5 fruit fly cellular contexts compared by ENCODE assay signal in genomic region chr3R:27922673-27923175, dm6.
A peak's percentile ranks its signal among the peaks of the same experiment; 100 is the strongest.
TF ChIP-seq lines count a peak whose summit lies in the region.

TSS of gene RpL4 (plus strand) at chr3R:27922821.

- peak; percentile 45 for TF ChIP-seq CTCF in whole organism, embryonic (GFP tag; optimal IDR thresholded peaks at IDR 0.05; lab: Kevin White, UChicago)

TF ChIP-seq in whole organism, adult, 20 proteins besides CTCF, POLR2A, EP300 and RAD21 (continues in another document):
- peak; percentile 46 for TF ChIP-seq Clk (GFP tag; optimal IDR thresholded peaks at IDR 0.05; lab: Kevin White, UChicago)
- TF ChIP-seq CG7101 (tag; optimal IDR thresholded peaks at IDR 0.05; lab: Kevin White, UChicago) = peak; percentile 92
- TF ChIP-seq toe (GFP tag; optimal IDR thresholded peaks at IDR 0.05; lab: Kevin White, UChicago) = peak; percentile 82
- TF ChIP-seq cnc (optimal IDR thresholded peaks at IDR 0.05; lab: Kevin White, UChicago) = no peak
- peak; percentile 64 for TF ChIP-seq bab1 (GFP tag; optimal IDR thresholded peaks at IDR 0.05; lab: Kevin White, UChicago)
- TF ChIP-seq CG11617 (GFP tag; optimal IDR thresholded peaks at IDR 0.05; lab: Kevin White, UChicago) = peak; percentile 95
- TF ChIP-seq CG12768 (GFP tag; optimal IDR thresholded peaks at IDR 0.05; lab: Kevin White, UChicago) = peak; percentile 85
- peak; percentile 89 for TF ChIP-seq CG7045 (GFP tag; optimal IDR thresholded peaks at IDR 0.05; lab: Kevin White, UChicago)
- TF ChIP-seq Mnt (GFP tag; optimal IDR thresholded peaks at IDR 0.05; lab: Kevin White, UChicago) = peak; percentile 93
- peak; percentile 80 for TF ChIP-seq tj (GFP tag; optimal IDR thresholded peaks at IDR 0.05; lab: Kevin White, UChicago)
- TF ChIP-seq CG1620 (GFP tag; optimal IDR thresholded peaks at IDR 0.05; lab: Kevin White, UChicago) = peak; percentile 91
- peak; percentile 91 for TF ChIP-seq Hr96 (GFP tag; optimal IDR thresholded peaks at IDR 0.05; lab: Kevin White, UChicago)
- TF ChIP-seq cic (GFP tag; optimal IDR thresholded peaks at IDR 0.05; lab: Kevin White, UChicago) = peak; percentile 72
- TF ChIP-seq Crg-1 (GFP tag; optimal IDR thresholded peaks at IDR 0.05; lab: Kevin White, UChicago) = peak; percentile 92
- TF ChIP-seq kay (GFP tag; lab: Kevin White, UChicago; ENCODE audit: borderline replicate concordance) = no peak
- peak; percentile 83 for TF ChIP-seq ovo (GFP tag; optimal IDR thresholded peaks at IDR 0.05; lab: Kevin White, UChicago)
- peak; percentile 84 for TF ChIP-seq CG33017 (tag; optimal IDR thresholded peaks at IDR 0.05; lab: Kevin White, UChicago)
- TF ChIP-seq pad (GFP tag; optimal IDR thresholded peaks at IDR 0.05; lab: Kevin White, UChicago) = peak; percentile 75

TF ChIP-seq in whole organism, embryonic, 481 proteins besides CTCF, POLR2A, EP300 and RAD21 (continues in another document):
- TF ChIP-seq CG16815 (GFP tag; optimal IDR thresholded peaks at IDR 0.05; lab: Kevin White, UChicago) (peak; percentile 58), Blimp-1 (GFP tag; optimal IDR thresholded peaks at IDR 0.05; lab: Kevin White, UChicago) (peak; percentile 31), CG17612 (GFP tag; IDR thresholded peaks at IDR 0.05; lab: Robert Waterston, UW) (no peak), tna (GFP tag; IDR thresholded peaks at IDR 0.05; lab: Robert Waterston, UW; ENCODE audit: partially characterized antibody) (0 out of 2 replicates have a peak, but pooled peaks have one; percentile 16), CrebB (tag; optimal IDR thresholded peaks at IDR 0.05; lab: Kevin White, UChicago) (peak; percentile 82), Nf-YC (tag; optimal IDR thresholded peaks at IDR 0.05; lab: Kevin White, UChicago) (peak; percentile 38), salm (tag; optimal IDR thresholded peaks at IDR 0.05; lab: Kevin White, UChicago) (peak; percentile 76), CG9876 (GFP tag; optimal IDR thresholded peaks at IDR 0.05; lab: Kevin White, UChicago) (peak; percentile 71), Hmx (GFP tag; optimal IDR thresholded peaks at IDR 0.05; lab: Kevin White, UChicago) (peak; percentile 8), Dip3 (GFP tag; optimal IDR thresholded peaks at IDR 0.05; lab: Kevin White, UChicago) (peak; percentile 60), CG12391 (tag; optimal IDR thresholded peaks at IDR 0.05; lab: Kevin White, UChicago) (peak; percentile 86), CG17359 (tag; optimal IDR thresholded peaks at IDR 0.05; lab: Kevin White, UChicago) (peak; percentile 73), her (GFP tag; optimal IDR thresholded peaks at IDR 0.05; lab: Kevin White, UChicago) (peak; percentile 68), Hmr (GFP tag; optimal IDR thresholded peaks at IDR 0.05; lab: Kevin White, UChicago) (peak; percentile 94), CG14710 (tag; optimal IDR thresholded peaks at IDR 0.05; lab: Kevin White, UChicago) (peak; percentile 76), chn (GFP tag; optimal IDR thresholded peaks at IDR 0.05; lab: Kevin White, UChicago) (peak; percentile 68), CG11723 (GFP tag; optimal IDR thresholded peaks at IDR 0.05; lab: Kevin White, UChicago) (peak; percentile 79), stwl (tag; optimal IDR thresholded peaks at IDR 0.05; lab: Kevin White, UChicago) (peak; percentile 69)

TF ChIP-seq in whole organism, prepupa, 60 proteins besides CTCF, POLR2A, EP300 and RAD21 (continues in another document):
- TF ChIP-seq Lpt (GFP tag; optimal IDR thresholded peaks at IDR 0.05; lab: Kevin White, UChicago) = no peak
- peak; percentile 40 for TF ChIP-seq dac (GFP tag; optimal IDR thresholded peaks at IDR 0.05; lab: Kevin White, UChicago)
- peak; percentile 58 to 87 for TF ChIP-seq ss (GFP tag; optimal IDR thresholded peaks at IDR 0.05; lab: Kevin White, UChicago)
- TF ChIP-seq net (GFP tag; optimal IDR thresholded peaks at IDR 0.05; lab: Kevin White, UChicago) = peak; percentile 87
- peak; percentile 67 for TF ChIP-seq CG7368 (GFP tag; optimal IDR thresholded peaks at IDR 0.05; lab: Kevin White, UChicago)
- peak; percentile 87 for TF ChIP-seq CG3919 (GFP tag; optimal IDR thresholded peaks at IDR 0.05; lab: Kevin White, UChicago)
- peak; percentile 99 for TF ChIP-seq achi (GFP tag; optimal IDR thresholded peaks at IDR 0.05; lab: Kevin White, UChicago)
- peak; percentile 17 for TF ChIP-seq CG10631 (GFP tag; optimal IDR thresholded peaks at IDR 0.05; lab: Kevin White, UChicago)
- TF ChIP-seq CG10669 (GFP tag; optimal IDR thresholded peaks at IDR 0.05; lab: Kevin White, UChicago) = peak; percentile 51
- peak; percentile 31 for TF ChIP-seq CG3032 (tag; optimal IDR thresholded peaks at IDR 0.05; lab: Kevin White, UChicago)
- peak; percentile 67 for TF ChIP-seq Hr39 (GFP tag; optimal IDR thresholded peaks at IDR 0.05; lab: Kevin White, UChicago)
- peak; percentile 13 for TF ChIP-seq CG6276 (GFP tag; optimal IDR thresholded peaks at IDR 0.05; lab: Kevin White, UChicago)
- peak; percentile 56 to 82 for TF ChIP-seq salr (GFP tag; optimal IDR thresholded peaks at IDR 0.05; lab: Kevin White, UChicago)
- TF ChIP-seq CG9139 (GFP tag; optimal IDR thresholded peaks at IDR 0.05; lab: Kevin White, UChicago) = peak; percentile 76
- peak; percentile 81 for TF ChIP-seq OdsH (GFP tag; optimal IDR thresholded peaks at IDR 0.05; lab: Kevin White, UChicago)
- peak; percentile 74 for TF ChIP-seq pdm3 (GFP tag; optimal IDR thresholded peaks at IDR 0.05; lab: Kevin White, UChicago)
- TF ChIP-seq fkh (GFP tag; optimal IDR thresholded peaks at IDR 0.05; lab: Kevin White, UChicago) = peak; percentile 72
- TF ChIP-seq CG6854 (GFP tag; optimal IDR thresholded peaks at IDR 0.05; lab: Kevin White, UChicago) = peak; percentile 89
- peak; percentile 71 for TF ChIP-seq Eip75B (GFP tag; optimal IDR thresholded peaks at IDR 0.05; lab: Kevin White, UChicago)

TF ChIP-seq in whole organism, pupa, 21 proteins besides CTCF, POLR2A, EP300 and RAD21 (continues in another document):
- TF ChIP-seq CG14655 (GFP tag; optimal IDR thresholded peaks at IDR 0.05; lab: Kevin White, UChicago) = no peak
- peak; percentile 85 for TF ChIP-seq CG4496 (GFP tag; IDR thresholded peaks at IDR 0.05; lab: Robert Waterston, UW)
- TF ChIP-seq Pif1B (GFP tag; optimal IDR thresholded peaks at IDR 0.05; lab: Kevin White, UChicago) = peak; percentile 40
- TF ChIP-seq CG10348 (GFP tag; IDR thresholded peaks at IDR 0.05; lab: Robert Waterston, UW) = no peak
- peak; percentile 59 for TF ChIP-seq Ets98B (GFP tag; IDR thresholded peaks at IDR 0.05; lab: Robert Waterston, UW)
- TF ChIP-seq CG12605 (GFP tag; IDR thresholded peaks at IDR 0.05; lab: Robert Waterston, UW) = peak; percentile 67; the same call in 1 of the 2 replicates
- TF ChIP-seq CG13204 (GFP tag; optimal IDR thresholded peaks at IDR 0.05; lab: Kevin White, UChicago) = no peak
- peak; percentile 8 for TF ChIP-seq gl (tag; optimal IDR thresholded peaks at IDR 0.05; lab: Kevin White, UChicago)
- TF ChIP-seq fd96Ca (GFP tag; IDR thresholded peaks at IDR 0.05; lab: Robert Waterston, UW) = peak; percentile 6; the same call in 1 of the 3 replicates
- TF ChIP-seq CG8159 (tag; optimal IDR thresholded peaks at IDR 0.05; lab: Kevin White, UChicago) = peak; percentile 47
- TF ChIP-seq rn (GFP tag; IDR thresholded peaks at IDR 0.05; lab: Robert Waterston, UW) = peak; percentile 62; the same call in 1 of the 2 replicates
- TF ChIP-seq CG15710 (tag; optimal IDR thresholded peaks at IDR 0.05; lab: Kevin White, UChicago) = peak; percentile 65
- TF ChIP-seq EcR (GFP tag; optimal IDR thresholded peaks at IDR 0.05; lab: Kevin White, UChicago) = no peak
- TF ChIP-seq Pif1A (GFP tag; optimal IDR thresholded peaks at IDR 0.05; lab: Kevin White, UChicago) = peak; percentile 76
- TF ChIP-seq CG17806 (tag; optimal IDR thresholded peaks at IDR 0.05; lab: Kevin White, UChicago) = no peak
- TF ChIP-seq CG34367 (tag; optimal IDR thresholded peaks at IDR 0.05; lab: Kevin White, UChicago) = peak; percentile 80
- peak; percentile 92 for TF ChIP-seq Snoo (tag; optimal IDR thresholded peaks at IDR 0.05; lab: Kevin White, UChicago)
- 0 out of 2 replicates have a peak, but pooled peaks have one; percentile 40 for TF ChIP-seq CG32121 (GFP tag; IDR thresholded peaks at IDR 0.05; lab: Robert Waterston, UW)
- TF ChIP-seq CG9948 (tag; optimal IDR thresholded peaks at IDR 0.05; lab: Kevin White, UChicago) = peak; percentile 3
- no peak for TF ChIP-seq CG8301 (tag; optimal IDR thresholded peaks at IDR 0.05; lab: Kevin White, UChicago)

TF ChIP-seq in whole organism, wandering third instar larva, 38 proteins besides CTCF, POLR2A, EP300 and RAD21 (continues in another document):
- TF ChIP-seq fru (GFP tag; optimal IDR thresholded peaks at IDR 0.05; lab: Kevin White, UChicago) = peak; percentile 57
- no peak for TF ChIP-seq jim (GFP tag; optimal IDR thresholded peaks at IDR 0.05; lab: Kevin White, UChicago)
- peak; percentile 76 for TF ChIP-seq h (GFP tag; optimal IDR thresholded peaks at IDR 0.05; lab: Kevin White, UChicago)
- no peak for TF ChIP-seq Jra (GFP tag; optimal IDR thresholded peaks at IDR 0.05; lab: Kevin White, UChicago)
- peak; percentile 83 for TF ChIP-seq sv (GFP tag; optimal IDR thresholded peaks at IDR 0.05; lab: Kevin White, UChicago)
- TF ChIP-seq ey (GFP tag; optimal IDR thresholded peaks at IDR 0.05; lab: Kevin White, UChicago) = peak; percentile 35
- no peak for TF ChIP-seq Hnf4 (GFP tag; optimal IDR thresholded peaks at IDR 0.05; lab: Kevin White, UChicago)
- peak in 1 of 2 experiments; percentile 66 for TF ChIP-seq foxo (GFP tag; optimal IDR thresholded peaks at IDR 0.05; lab: Kevin White, UChicago)
- TF ChIP-seq CrebA (GFP tag; optimal IDR thresholded peaks at IDR 0.05; lab: Kevin White, UChicago; ENCODE audit: borderline replicate concordance) = no peak
- no peak for TF ChIP-seq brk (GFP tag; optimal IDR thresholded peaks at IDR 0.05; lab: Kevin White, UChicago)
- peak; percentile 42 for TF ChIP-seq sage (GFP tag; optimal IDR thresholded peaks at IDR 0.05; lab: Kevin White, UChicago)
- TF ChIP-seq Vsx2 (GFP tag; optimal IDR thresholded peaks at IDR 0.05; lab: Kevin White, UChicago; ENCODE audit: partially characterized antibody) = no peak
- TF ChIP-seq usp (GFP tag; optimal IDR thresholded peaks at IDR 0.05; lab: Kevin White, UChicago) = no peak
- no peak for TF ChIP-seq N (GFP tag; optimal IDR thresholded peaks at IDR 0.05; lab: Kevin White, UChicago)
- TF ChIP-seq tai (GFP tag; optimal IDR thresholded peaks at IDR 0.05; lab: Kevin White, UChicago) = no peak
- TF ChIP-seq Dfd (GFP tag; optimal IDR thresholded peaks at IDR 0.05; lab: Kevin White, UChicago) = no peak
- TF ChIP-seq woc (GFP tag; optimal IDR thresholded peaks at IDR 0.05; lab: Kevin White, UChicago) = peak; percentile 69
- TF ChIP-seq GATAd (GFP tag; optimal IDR thresholded peaks at IDR 0.05; lab: Kevin White, UChicago) = no peak
- peak; percentile 74 for TF ChIP-seq br (GFP tag; optimal IDR thresholded peaks at IDR 0.05; lab: Kevin White, UChicago)
- no peak for TF ChIP-seq dl (GFP tag; optimal IDR thresholded peaks at IDR 0.05; lab: Kevin White, UChicago; ENCODE audit: insufficient read depth in 1 of 2, partially characterized antibody in 2 of 2)
- TF ChIP-seq lola (GFP tag; optimal IDR thresholded peaks at IDR 0.05; lab: Kevin White, UChicago) = no peak
- TF ChIP-seq CG32264 (GFP tag; optimal IDR thresholded peaks at IDR 0.05; lab: Kevin White, UChicago) = peak; percentile 39
- TF ChIP-seq pan (optimal IDR thresholded peaks at IDR 0.05; lab: Kevin White, UChicago) = no peak
